Worm (Caenorhabditis elegans) whole organism, early embryonic: ENCODE measurements around the gene F35F11.2.

Experiments used
- ama-1 ChIP-seq: fragments of 150-350 bp; optimal IDR thresholded peaks from 2 replicates; lab custom pipeline; 2014
- ceh-13 ChIP-seq: fragments of 200-800 bp; sonication (Bioruptor generic); optimal IDR thresholded peaks from 2 replicates; lab custom pipeline; 2018; ENCODE audit warnings: mild to moderate bottlenecking, missing genetic modification characterization, missing compliant biosample characterization
- flt-1 ChIP-seq: fragments of 200-800 bp; sonication (Bioruptor generic); IDR thresholded peaks from 2 replicates; pipeline ENCODE4 v1.3.6; 2022; ENCODE audit warnings: missing genetic modification characterization, missing compliant biosample characterization
- tra-4 ChIP-seq: sonication (generic microtip); optimal IDR thresholded peaks from 2 replicates; lab custom pipeline; 2017; ENCODE audit warnings: missing genetic modification characterization, missing compliant biosample characterization

ce11 chrIV:4063573-4063972 lies 23.5 kb downstream of the F35F11.2 start, which contains the start of gene ilys-6:
- TF ChIP-seq flt-1 (GFP tag; lab: Robert Waterston, UW) (no peak), ama-1 (no peak), ceh-13 (no peak), tra-4 (tag; lab: Kevin White, UChicago) (no peak)
